Worm (Caenorhabditis elegans) whole organism, L4 larva: ENCODE results near the gene C17B7.10.

Source experiments
- F26F4.8 ChIP-seq: fragments of 200-800 bp; sonication (Bioruptor generic); conservative IDR thresholded peaks from 2 replicates; pipeline ENCODE4 v1.3.6; 2022; ENCODE audit warnings: missing genetic modification characterization, missing compliant biosample characterization
- ZK337.2 ChIP-seq: fragments of 200-800 bp; sonication (Bioruptor generic); IDR thresholded peaks from 2 replicates; pipeline ENCODE4 v1.3.6; 2022; ENCODE audit warnings: missing genetic modification reagents, missing genetic modification characterization, missing compliant biosample characterization
- aha-1 ChIP-seq: fragments of 150-350 bp; peaks from one replicate; lab custom pipeline; 2014; ENCODE audit warnings: missing biosample characterization, missing genetic modification characterization
- aly-2 ChIP-seq: sonication (generic microtip); optimal IDR thresholded peaks from 2 replicates; lab custom pipeline; 2018; ENCODE audit warnings: missing biosample characterization, missing genetic modification characterization
- ceh-20 ChIP-seq: fragments of 200-800 bp; sonication (Bioruptor generic); IDR thresholded peaks from 2 replicates; pipeline ENCODE4 v1.3.6; 2022; ENCODE audit warnings: missing genetic modification reagents, missing genetic modification characterization, missing compliant biosample characterization
- ceh-28 ChIP-seq: fragments of 150-350 bp; optimal IDR thresholded peaks from 2 replicates; lab custom pipeline; 2014; ENCODE audit warnings: missing biosample characterization, missing genetic modification reagents, missing genetic modification characterization
- ceh-32 ChIP-seq: sonication (generic microtip); optimal IDR thresholded peaks from 2 replicates; lab custom pipeline; 2016; ENCODE audit warnings: mild to moderate bottlenecking, missing genetic modification characterization, missing compliant biosample characterization; ENCODE audit not compliant: poor library complexity
- ceh-44 ChIP-seq: fragments of 200-800 bp; sonication (Bioruptor generic); IDR thresholded peaks from 2 replicates; pipeline ENCODE4 v1.3.6; 2022; ENCODE audit warnings: missing genetic modification reagents, missing genetic modification characterization, missing compliant biosample characterization
- daf-16 ChIP-seq, 3 experiments: sonication (generic microtip); optimal IDR thresholded peaks; 2 replicates each; lab custom pipeline; 2016 to 2017; ENCODE audit warnings: missing genetic modification characterization in 3 of 3, missing genetic modification reagents in 3 of 3, mild to moderate bottlenecking in 2 of 3, missing compliant biosample characterization in 2 of 3, missing biosample characterization in 1 of 3, moderate library complexity in 1 of 3
- dmd-6 ChIP-seq: fragments of 200-800 bp; sonication (Bioruptor generic); IDR thresholded peaks from 2 replicates; pipeline ENCODE4 v1.3.6; 2022; ENCODE audit warnings: missing genetic modification reagents, missing genetic modification characterization, missing compliant biosample characterization
- dmd-8 ChIP-seq: fragments of 200-800 bp; sonication (Bioruptor generic); IDR thresholded peaks from 2 replicates; pipeline ENCODE4 v1.3.6; 2022; ENCODE audit warnings: missing genetic modification characterization, missing compliant biosample characterization
- dpl-1 ChIP-seq: fragments of 150-350 bp; optimal IDR thresholded peaks from 2 replicates; lab custom pipeline; 2014; ENCODE audit warnings: missing biosample characterization, missing genetic modification reagents, missing genetic modification characterization
- egl-27 ChIP-seq: sonication (generic microtip); optimal IDR thresholded peaks from 3 replicates; lab custom pipeline; 2017; ENCODE audit warnings: missing biosample characterization, missing genetic modification reagents, missing genetic modification characterization
- fkh-10 ChIP-seq: fragments of 150-350 bp; optimal IDR thresholded peaks from 2 replicates; lab custom pipeline; 2014; ENCODE audit warnings: missing biosample characterization, missing genetic modification reagents, missing genetic modification characterization
- fos-1 ChIP-seq: fragments of 150-350 bp; optimal IDR thresholded peaks from 2 replicates; lab custom pipeline; 2014; ENCODE audit warnings: missing biosample characterization, missing genetic modification characterization
- hif-1 ChIP-seq, 2 experiments: sonication (generic microtip); optimal IDR thresholded peaks; 2 replicates each; lab custom pipeline; 2016 to 2017; ENCODE audit warnings: missing compliant biosample characterization in 2 of 2, missing genetic modification characterization in 2 of 2, missing genetic modification reagents in 2 of 2, missing genotype in 2 of 2, mild to moderate bottlenecking in 1 of 2
- hlh-11 ChIP-seq: fragments of 200-800 bp; sonication (Bioruptor generic); optimal IDR thresholded peaks from 2 replicates; lab custom pipeline; 2018; ENCODE audit warnings: mild to moderate bottlenecking, missing genetic modification characterization, missing compliant biosample characterization
- hlh-30 ChIP-seq: sonication (generic microtip); optimal IDR thresholded peaks from 2 replicates; lab custom pipeline; 2017; ENCODE audit warnings: antibody characterized with exemption, mild to moderate bottlenecking, missing genetic modification characterization, missing compliant biosample characterization; ENCODE audit not compliant: insufficient read depth
- jun-1 ChIP-seq: fragments of 150-350 bp; optimal IDR thresholded peaks from 2 replicates; lab custom pipeline; 2014; ENCODE audit warnings: missing biosample characterization, missing genetic modification reagents, missing genetic modification characterization
- lin-15B ChIP-seq: fragments of 150-350 bp; sonication (generic microtip); optimal IDR thresholded peaks from 3 replicates; lab custom pipeline; 2014; ENCODE audit warnings: missing biosample characterization, missing genetic modification characterization
- lin-29 ChIP-seq: fragments of 200-800 bp; sonication (Bioruptor generic); IDR thresholded peaks from 2 replicates; pipeline ENCODE4 v1.3.6; 2022; ENCODE audit warnings: missing genetic modification reagents, missing genetic modification characterization, missing compliant biosample characterization
- lin-38 ChIP-seq: fragments of 200-800 bp; sonication (Bioruptor generic); IDR thresholded peaks from 2 replicates; pipeline ENCODE4 v1.3.6; 2022; ENCODE audit warnings: missing genetic modification reagents, missing genetic modification characterization, missing compliant biosample characterization
- lir-3 ChIP-seq: sonication (generic microtip); optimal IDR thresholded peaks from 2 replicates; lab custom pipeline; 2016; ENCODE audit warnings: mild to moderate bottlenecking, missing genetic modification characterization, missing compliant biosample characterization
- lsy-2 ChIP-seq, 2 experiments: fragments of 150-350 bp in 1 of 2; sonication (generic microtip) in 1 of 2; optimal IDR thresholded peaks; 2 replicates each; lab custom pipeline; 2014 to 2017; ENCODE audit warnings: missing biosample characterization in 2 of 2, missing genetic modification characterization in 2 of 2
- mdl-1 ChIP-seq, 2 experiments: fragments of 150-350 bp in 1 of 2; sonication (generic microtip) in 1 of 2; optimal IDR thresholded peaks; 2 replicates each; lab custom pipeline; 2014 to 2017; ENCODE audit warnings: missing biosample characterization in 2 of 2, missing genetic modification characterization in 2 of 2
- mxl-2 ChIP-seq: fragments of 200-800 bp; sonication (Bioruptor generic); conservative IDR thresholded peaks from 2 replicates; pipeline ENCODE4 v1.3.6; 2022; ENCODE audit warnings: missing genetic modification reagents, missing genetic modification characterization, missing compliant biosample characterization
- nhr-11 ChIP-seq: fragments of 150-350 bp; optimal IDR thresholded peaks from 2 replicates; lab custom pipeline; 2014; ENCODE audit warnings: missing biosample characterization, missing genetic modification characterization
- nhr-111 ChIP-seq: fragments of 200-800 bp; sonication (Bioruptor generic); optimal IDR thresholded peaks from 2 replicates; lab custom pipeline; 2018; ENCODE audit warnings: mild to moderate bottlenecking, missing genetic modification characterization, missing compliant biosample characterization
- nhr-28 ChIP-seq: fragments of 150-350 bp; optimal IDR thresholded peaks from 2 replicates; lab custom pipeline; 2014; ENCODE audit warnings: missing biosample characterization, missing genetic modification characterization
- nhr-41 ChIP-seq: fragments of 200-800 bp; sonication (Bioruptor generic); IDR thresholded peaks from 2 replicates; pipeline ENCODE4 v1.3.6; 2022; ENCODE audit warnings: missing genetic modification reagents, missing genetic modification characterization, missing compliant biosample characterization
- nhr-42 ChIP-seq: fragments of 200-800 bp; sonication (Bioruptor generic); IDR thresholded peaks from 2 replicates; pipeline ENCODE4 v1.3.6; 2022; ENCODE audit warnings: missing genetic modification characterization, missing compliant biosample characterization
- nhr-48 ChIP-seq: sonication (generic microtip); optimal IDR thresholded peaks from 2 replicates; lab custom pipeline; 2016; ENCODE audit warnings: mild to moderate bottlenecking, missing genetic modification characterization, missing compliant biosample characterization
- nhr-6 ChIP-seq: fragments of 150-350 bp; optimal IDR thresholded peaks from 2 replicates; lab custom pipeline; 2014; ENCODE audit warnings: missing biosample characterization, missing genetic modification characterization
- nhr-76 ChIP-seq: fragments of 150-350 bp; optimal IDR thresholded peaks from 2 replicates; lab custom pipeline; 2014; ENCODE audit warnings: missing biosample characterization, missing genetic modification characterization
- php-3 ChIP-seq: fragments of 200-800 bp; sonication (Bioruptor generic); IDR thresholded peaks from 2 replicates; pipeline ENCODE4 v1.3.6; 2022; ENCODE audit warnings: missing genetic modification reagents, missing genetic modification characterization, missing compliant biosample characterization
- saeg-2 ChIP-seq: fragments of 200-800 bp; sonication (Bioruptor generic); IDR thresholded peaks from 2 replicates; pipeline ENCODE4 v1.3.6; 2022; ENCODE audit warnings: missing genetic modification reagents, missing genetic modification characterization, missing compliant biosample characterization
- sdz-12 ChIP-seq: fragments of 200-800 bp; sonication (Bioruptor generic); optimal IDR thresholded peaks from 2 replicates; lab custom pipeline; 2018; ENCODE audit warnings: mild to moderate bottlenecking, missing genetic modification characterization, missing compliant biosample characterization
- snpc-1.2 ChIP-seq: fragments of 200-800 bp; sonication (Bioruptor generic); IDR thresholded peaks from 2 replicates; pipeline ENCODE4 v1.3.6; 2022; ENCODE audit warnings: missing genetic modification reagents, missing genetic modification characterization, missing compliant biosample characterization
- unc-62 ChIP-seq, 3 experiments: fragments of 150-350 bp in 1 of 3; sonication (generic microtip); optimal IDR thresholded peaks in 2 of 3; peaks in 1 of 3; 1 replicate in 1 of 3; 2 replicates in 2 of 3; lab custom pipeline; 2014 to 2017; ENCODE audit warnings: missing biosample characterization in 3 of 3, missing genetic modification characterization in 3 of 3, missing genetic modification reagents in 3 of 3, missing genotype in 1 of 3
- zfp-3 ChIP-seq: fragments of 200-800 bp; sonication (Bioruptor generic); conservative IDR thresholded peaks from 2 replicates; pipeline ENCODE4 v1.3.6; 2022; ENCODE audit warnings: missing genetic modification reagents, missing genetic modification characterization, missing compliant biosample characterization
- zip-11 ChIP-seq: fragments of 200-800 bp; sonication (Bioruptor generic); IDR thresholded peaks from 2 replicates; pipeline ENCODE4 v1.3.6; 2022; ENCODE audit warnings: missing genetic modification characterization, missing compliant biosample characterization
- ztf-11 ChIP-seq: fragments of 150-350 bp; optimal IDR thresholded peaks from 2 replicates; lab custom pipeline; 2014; ENCODE audit warnings: missing biosample characterization, missing genetic modification characterization

The C17B7.10 gene

ce11 chrV:3347486-3347885 is 5.7 kb upstream of the C17B7.10 start:
- TF ChIP-seq ceh-20: 0 out of 2 replicates have a peak, but pooled peaks have one; percentile 47
- TF ChIP-seq lsy-2 (tag; optimal IDR thresholded peaks at IDR 0.05; lab: Kevin White, UChicago): no peak
- peak in 1 of 2 experiments; percentile 82 for TF ChIP-seq daf-16 (GFP tag; optimal IDR thresholded peaks at IDR 0.05; lab: Kevin White, UChicago)
- TF ChIP-seq daf-16 (tag; optimal IDR thresholded peaks at IDR 0.05; lab: Kevin White, UChicago): no peak
- TF ChIP-seq nhr-48 (tag; lab: Kevin White, UChicago): peak; percentile 2
- no peak for TF ChIP-seq ztf-11
- peak; percentile 40 for TF ChIP-seq aha-1
- TF ChIP-seq lin-38 (GFP tag; lab: Robert Waterston, UW): no peak
- TF ChIP-seq dmd-6 (GFP tag; lab: Robert Waterston, UW): peak; percentile 58
- peak; percentile 64 for TF ChIP-seq hlh-11 (tag; lab: Kevin White, UChicago)

- peak; percentile 94 for TF ChIP-seq aha-1
- TF ChIP-seq nhr-28 (tag; lab: Kevin White, UChicago): peak; percentile 23
- no peak for TF ChIP-seq fos-1 (tag; lab: Kevin White, UChicago)
Measured at ce11 chrV:3346434-3347019, 4.7 kb upstream of the C17B7.10 start, which contains the start of gene fbxa-65. TSS of gene fbxa-65 (minus strand) at chrV:3346484.

- TF ChIP-seq hlh-30 (tag; lab: Kevin White, UChicago) (peak; percentile 17), jun-1 (tag; lab: Kevin White, UChicago) (no peak), F26F4.8 (GFP tag; lab: Robert Waterston, UW) (no peak), hlh-11 (tag; lab: Kevin White, UChicago) (peak; percentile 67), unc-62 (GFP tag; optimal IDR thresholded peaks at IDR 0.05 in 1 of 2; lab: Kevin White, UChicago) (peak in 1 of 2 experiments; percentile 88), unc-62 (tag; optimal IDR thresholded peaks at IDR 0.05; lab: Kevin White, UChicago) (no peak), daf-16 (GFP tag; optimal IDR thresholded peaks at IDR 0.05; lab: Kevin White, UChicago) (peak in 1 of 2 experiments; percentile 30), daf-16 (tag; optimal IDR thresholded peaks at IDR 0.05; lab: Kevin White, UChicago) (no peak), lin-29 (GFP tag; lab: Robert Waterston, UW) (no peak), lir-3 (tag; lab: Kevin White, UChicago) (no peak), nhr-76 (tag; lab: Kevin White, UChicago) (no peak), ceh-20 (0 out of 2 replicates have a peak, but pooled peaks have one; percentile 75), dmd-8 (GFP tag; lab: Robert Waterston, UW) (no peak), php-3 (no peak), aha-1 (peak; percentile 62), hif-1 (tag; optimal IDR thresholded peaks at IDR 0.05; lab: Kevin White, UChicago) (peak in 1 of 2 experiments; percentile 59), snpc-1.2 (GFP tag; lab: Robert Waterston, UW) (no peak), dmd-6 (GFP tag; lab: Robert Waterston, UW) (peak; percentile 22; the same call in 1 of the 2 replicates), fkh-10 (GFP tag; lab: Kevin White, UChicago) (no peak), lin-38 (GFP tag; lab: Robert Waterston, UW) (no peak), ZK337.2 (no peak), nhr-11 (tag; lab: Kevin White, UChicago) (peak; percentile 36), nhr-42 (GFP tag; lab: Robert Waterston, UW) (no peak), zfp-3 (GFP tag; lab: Robert Waterston, UW) (no peak), ztf-11 (no peak), ceh-44 (GFP tag; lab: Robert Waterston, UW) (no peak), ceh-32 (tag; lab: Kevin White, UChicago) (no peak)
Measured at ce11 chrV:3344001-3344400, 2.2 kb upstream of the C17B7.10 start.

ce11 chrV:3342504-3342903 is 698 bp upstream of the C17B7.10 start, which contains the start of gene C17B7.3:
TSS of gene C17B7.3 (plus strand) at chrV:3342804.
- TF ChIP-seq mdl-1 (tag; optimal IDR thresholded peaks at IDR 0.05; lab: Kevin White, UChicago) (no peak), nhr-111 (GFP tag; lab: Kevin White, UChicago) (no peak), aly-2 (tag; lab: Kevin White, UChicago) (no peak), nhr-41 (GFP tag; lab: Robert Waterston, UW) (no peak), sdz-12 (no peak), zip-11 (GFP tag; lab: Robert Waterston, UW) (no peak), nhr-11 (tag; lab: Kevin White, UChicago) (no peak), snpc-1.2 (GFP tag; lab: Robert Waterston, UW) (no peak), nhr-6 (tag; lab: Kevin White, UChicago) (no peak), lin-15B (tag; lab: Kevin White, UChicago) (no peak), ceh-28 (tag; lab: Kevin White, UChicago) (no peak), saeg-2 (GFP tag; lab: Robert Waterston, UW) (no peak), egl-27 (tag; lab: Kevin White, UChicago) (no peak), mxl-2 (GFP tag; lab: Robert Waterston, UW) (no peak), dpl-1 (no peak)
